Fruit fly (Drosophila melanogaster) whole organism, embryonic: ENCODE measurements around the gene form3.

Experiments
- Asciz ChIP-seq: fragments of 200-800 bp; sonication (Bioruptor generic); optimal IDR thresholded peaks from 2 replicates; lab custom pipeline; 2017; ENCODE audit warnings: missing biosample characterization, mild to moderate bottlenecking, missing genetic modification characterization, missing genetic modification reagents
- CG10979 ChIP-seq: fragments of 200-800 bp; sonication (Bioruptor generic); optimal IDR thresholded peaks from 2 replicates; lab custom pipeline; 2018; ENCODE audit warnings: missing biosample characterization, mild to moderate bottlenecking, missing genetic modification characterization, moderate library complexity
- CG1233 ChIP-seq: fragments of 200-800 bp; sonication (Bioruptor generic); optimal IDR thresholded peaks from 4 replicates; lab custom pipeline; 2018; ENCODE audit warnings: missing biosample characterization, mild to moderate bottlenecking, missing genetic modification characterization
- CG12391 ChIP-seq: fragments of 200-800 bp; sonication (Bioruptor generic); optimal IDR thresholded peaks from 3 replicates; lab custom pipeline; 2018; ENCODE audit warnings: missing biosample characterization, mild to moderate bottlenecking, missing genetic modification characterization, moderate library complexity
- CG13296 ChIP-seq: fragments of 200-800 bp; sonication (Bioruptor generic); optimal IDR thresholded peaks from 3 replicates; lab custom pipeline; 2018; ENCODE audit warnings: missing biosample characterization, mild to moderate bottlenecking, missing genetic modification characterization
- CG14710 ChIP-seq: fragments of 200-800 bp; sonication (Bioruptor generic); optimal IDR thresholded peaks from 3 replicates; lab custom pipeline; 2019; ENCODE audit warnings: missing biosample characterization, mild to moderate bottlenecking, missing genetic modification characterization, moderate library complexity
- CG1529 ChIP-seq: fragments of 200-800 bp; sonication (Bioruptor generic); optimal IDR thresholded peaks from 3 replicates; lab custom pipeline; 2018; ENCODE audit warnings: missing biosample characterization, missing genetic modification characterization
- CG15601 ChIP-seq: fragments of 200-800 bp; sonication (Bioruptor generic); optimal IDR thresholded peaks from 3 replicates; lab custom pipeline; 2019; ENCODE audit warnings: missing biosample characterization, mild to moderate bottlenecking, missing genetic modification characterization, moderate library complexity
- CG17328 ChIP-seq: fragments of 200-800 bp; sonication (Bioruptor generic); IDR thresholded peaks from 2 replicates; pipeline ENCODE4 v1.3.6; 2022; ENCODE audit warnings: missing biosample characterization, missing genetic modification characterization
- CG17361 ChIP-seq: fragments of 200-800 bp; sonication (Bioruptor generic); IDR thresholded peaks from 3 replicates; pipeline ENCODE4 v1.3.6; 2022; ENCODE audit warnings: missing biosample characterization, missing genetic modification characterization
- CG17802 ChIP-seq: fragments of 200-800 bp; sonication (Bioruptor generic); optimal IDR thresholded peaks from 2 replicates; lab custom pipeline; 2018; ENCODE audit warnings: missing biosample characterization, mild to moderate bottlenecking, missing genetic modification characterization, moderate library complexity
- CG31365 ChIP-seq: fragments of 200-800 bp; sonication (Bioruptor generic); optimal IDR thresholded peaks from 2 replicates; lab custom pipeline; 2018; ENCODE audit warnings: missing biosample characterization, mild to moderate bottlenecking, missing genetic modification characterization
- CG6683 ChIP-seq: fragments of 200-800 bp; sonication (Bioruptor generic); optimal IDR thresholded peaks from 2 replicates; lab custom pipeline; 2017; ENCODE audit warnings: missing biosample characterization, mild to moderate bottlenecking, missing genetic modification characterization, missing genetic modification reagents
- CG6689 ChIP-seq: fragments of 200-800 bp; sonication (Bioruptor generic); IDR thresholded peaks from 2 replicates; pipeline ENCODE4 v1.3.6; 2022; ENCODE audit warnings: missing biosample characterization, missing genetic modification characterization
- CG8281 ChIP-seq: fragments of 200-800 bp; sonication (Bioruptor generic); optimal IDR thresholded peaks from 2 replicates; lab custom pipeline; 2018; ENCODE audit warnings: missing biosample characterization, mild to moderate bottlenecking, missing genetic modification characterization, moderate library complexity
- CG8388 ChIP-seq: fragments of 200-800 bp; sonication (Bioruptor generic); optimal IDR thresholded peaks from 2 replicates; lab custom pipeline; 2019; ENCODE audit warnings: missing biosample characterization, mild to moderate bottlenecking, missing genetic modification characterization, moderate library complexity
- CG8478 ChIP-seq: fragments of >200 bp; optimal IDR thresholded peaks from 2 replicates; lab custom pipeline; 2018
- Dek ChIP-seq: fragments of 200-800 bp; sonication (Bioruptor generic); optimal IDR thresholded peaks from 3 replicates; lab custom pipeline; 2019; ENCODE audit warnings: missing biosample characterization, mild to moderate bottlenecking, missing genetic modification characterization, moderate library complexity
- Drgx ChIP-seq: fragments of 200-800 bp; sonication (Bioruptor generic); IDR thresholded peaks from 2 replicates; pipeline ENCODE4 v1.3.6; 2022; ENCODE audit warnings: missing biosample characterization, missing genetic modification characterization
- HLH3B ChIP-seq: fragments of 200-800 bp; sonication (Bioruptor generic); IDR thresholded peaks from 2 replicates; pipeline ENCODE4 v1.3.6; 2022; ENCODE audit warnings: missing biosample characterization, missing genetic modification characterization
- HmgD ChIP-seq: fragments of 200-800 bp; sonication (Bioruptor generic); optimal IDR thresholded peaks from 3 replicates; lab custom pipeline; 2016; ENCODE audit warnings: missing biosample characterization, missing genetic modification characterization
- MBD-R2 ChIP-seq: fragments of 200-800 bp; sonication (Bioruptor generic); IDR thresholded peaks from 2 replicates; pipeline ENCODE4 v1.3.6; 2022; ENCODE audit warnings: missing biosample characterization, missing genetic modification characterization
- NfI ChIP-seq: fragments of 200-800 bp; sonication (Bioruptor generic); optimal IDR thresholded peaks from 3 replicates; lab custom pipeline; 2018; ENCODE audit warnings: missing biosample characterization, mild to moderate bottlenecking, missing genetic modification characterization, moderate library complexity
- Oli ChIP-seq: fragments of 200-800 bp; sonication (Bioruptor generic); optimal IDR thresholded peaks from 2 replicates; lab custom pipeline; 2018; ENCODE audit warnings: missing biosample characterization, mild to moderate bottlenecking, missing genetic modification characterization, moderate library complexity
- Ptx1 ChIP-seq: fragments of 200-800 bp; sonication (Bioruptor generic); IDR thresholded peaks from 2 replicates; pipeline ENCODE4 v1.3.6; 2022; ENCODE audit warnings: missing biosample characterization, missing genetic modification characterization
- Sox102F ChIP-seq: fragments of 200-800 bp; sonication (Bioruptor generic); optimal IDR thresholded peaks from 2 replicates; lab custom pipeline; 2018; ENCODE audit warnings: missing biosample characterization, mild to moderate bottlenecking, missing genetic modification characterization, moderate library complexity
- Ssrp ChIP-seq: fragments of 200-800 bp; sonication (Bioruptor generic); optimal IDR thresholded peaks from 2 replicates; lab custom pipeline; 2018; ENCODE audit warnings: missing biosample characterization, mild to moderate bottlenecking, missing genetic modification characterization, moderate library complexity
- Taf1 ChIP-seq: fragments of 200-800 bp; sonication (Bioruptor generic); IDR thresholded peaks from 2 replicates; pipeline ENCODE4 v1.3.6; 2022; ENCODE audit warnings: missing biosample characterization, missing genetic modification characterization
- Vsx1 ChIP-seq: fragments of 200-800 bp; sonication (Bioruptor generic); optimal IDR thresholded peaks from 2 replicates; lab custom pipeline; 2017; ENCODE audit warnings: missing biosample characterization, mild to moderate bottlenecking, missing genetic modification characterization, missing genetic modification reagents
- al ChIP-seq: fragments of 200-800 bp; sonication (Bioruptor generic); IDR thresholded peaks from 2 replicates; pipeline ENCODE4 v1.3.6; 2022; ENCODE audit warnings: missing biosample characterization, missing genetic modification characterization
- amos ChIP-seq: fragments of 200-800 bp; sonication (Bioruptor generic); IDR thresholded peaks from 2 replicates; pipeline ENCODE4 v1.3.6; 2022; ENCODE audit warnings: missing biosample characterization, missing genetic modification characterization; ENCODE audit not compliant: partially characterized antibody
- bab2 ChIP-seq: fragments of 200-800 bp; sonication (Bioruptor generic); optimal IDR thresholded peaks from 2 replicates; lab custom pipeline; 2016; ENCODE audit warnings: missing biosample characterization, missing genetic modification characterization
- bsh ChIP-seq, 2 experiments: fragments of 200-800 bp; sonication (Bioruptor generic); optimal IDR thresholded peaks; 2 replicates each; lab custom pipeline; 2017 to 2018; ENCODE audit warnings: mild to moderate bottlenecking in 2 of 2, missing biosample characterization in 2 of 2, missing genetic modification characterization in 2 of 2, moderate library complexity in 1 of 2
- ci ChIP-seq: fragments of 200-800 bp; sonication (Bioruptor generic); IDR thresholded peaks from 3 replicates; pipeline ENCODE4 v1.3.6; 2022; ENCODE audit warnings: missing biosample characterization, missing genetic modification characterization
- ewg ChIP-seq: fragments of 200-800 bp; sonication (Bioruptor generic); optimal IDR thresholded peaks from 3 replicates; lab custom pipeline; 2017; ENCODE audit warnings: mild to moderate bottlenecking, missing biosample characterization, missing genetic modification reagents, missing genetic modification characterization
- fd96Cb ChIP-seq: fragments of 200-800 bp; sonication (Bioruptor generic); optimal IDR thresholded peaks from 2 replicates; lab custom pipeline; 2018; ENCODE audit warnings: missing biosample characterization, mild to moderate bottlenecking, missing genetic modification characterization, moderate library complexity
- gem ChIP-seq: fragments of 200-800 bp; sonication (Bioruptor generic); optimal IDR thresholded peaks from 2 replicates; lab custom pipeline; 2019; ENCODE audit warnings: missing biosample characterization, mild to moderate bottlenecking, missing genetic modification characterization, moderate library complexity
- h ChIP-seq: fragments of >200 bp; optimal IDR thresholded peaks from 2 replicates; lab custom pipeline; 2017
- nerfin-2 ChIP-seq: fragments of 200-800 bp; sonication (Bioruptor generic); IDR thresholded peaks from 2 replicates; pipeline ENCODE4 v1.3.6; 2022; ENCODE audit warnings: missing biosample characterization, missing genetic modification characterization; ENCODE audit not compliant: partially characterized antibody
- nom ChIP-seq: fragments of 200-800 bp; sonication (Bioruptor generic); optimal IDR thresholded peaks from 2 replicates; lab custom pipeline; 2017; ENCODE audit warnings: missing biosample characterization, missing genetic modification characterization, mild to moderate bottlenecking, moderate library complexity, missing genetic modification reagents
- phol ChIP-seq: fragments of 200-800 bp; sonication (Bioruptor generic); optimal IDR thresholded peaks from 3 replicates; lab custom pipeline; 2018; ENCODE audit warnings: missing biosample characterization, mild to moderate bottlenecking, missing genetic modification characterization, moderate library complexity
- pita ChIP-seq: fragments of 200-800 bp; sonication (Bioruptor generic); optimal IDR thresholded peaks from 2 replicates; lab custom pipeline; 2017; ENCODE audit warnings: missing biosample characterization, mild to moderate bottlenecking, missing genetic modification characterization
- prd ChIP-seq, 3 experiments: fragments of >200 bp in 2 of 3; fragments of 200-800 bp in 1 of 3; sonication (Bioruptor generic) in 1 of 3; optimal IDR thresholded peaks in 2 of 3; IDR thresholded peaks in 1 of 3; 2 replicates in 2 of 3; 3 replicates in 1 of 3; pipeline versions ENCODE4 v1.3.6 to Lab custom; 2017 to 2022; ENCODE audit warnings: missing biosample characterization in 1 of 3, missing genetic modification characterization in 1 of 3
- ro ChIP-seq: fragments of 200-800 bp; sonication (Bioruptor generic); IDR thresholded peaks from 2 replicates; pipeline ENCODE4 v1.3.6; 2022; ENCODE audit warnings: missing biosample characterization, missing genetic modification characterization
- scrt ChIP-seq: fragments of 200-800 bp; sonication (Bioruptor generic); optimal IDR thresholded peaks from 2 replicates; lab custom pipeline; 2018; ENCODE audit warnings: missing biosample characterization, mild to moderate bottlenecking, missing genetic modification characterization, moderate library complexity
- sens ChIP-seq: fragments of 200-800 bp; sonication (Bioruptor generic); peaks from one replicate; lab custom pipeline; 2016; ENCODE audit warnings: missing biosample characterization, missing genetic modification characterization
- slou ChIP-seq: fragments of 200-800 bp; sonication (Bioruptor generic); optimal IDR thresholded peaks from 3 replicates; lab custom pipeline; 2016; ENCODE audit warnings: missing biosample characterization, missing genetic modification characterization
- vnd ChIP-seq: fragments of 200-800 bp; sonication (Bioruptor generic); IDR thresholded peaks from 3 replicates; pipeline ENCODE4 v1.3.6; 2022; ENCODE audit warnings: missing biosample characterization, missing genetic modification characterization; ENCODE audit not compliant: partially characterized antibody
- vvl ChIP-seq: fragments of 200-800 bp; sonication (Bioruptor generic); IDR thresholded peaks from 2 replicates; pipeline ENCODE4 v1.3.6; 2022; ENCODE audit warnings: missing biosample characterization, missing genetic modification characterization
- z ChIP-seq: fragments of 200-800 bp; sonication (Bioruptor generic); IDR thresholded peaks from 3 replicates; pipeline ENCODE4 v1.3.6; 2022; ENCODE audit warnings: missing biosample characterization, missing genetic modification characterization
- zf30C ChIP-seq: fragments of 200-800 bp; sonication (Bioruptor generic); optimal IDR thresholded peaks from 3 replicates; lab custom pipeline; 2018; ENCODE audit warnings: missing biosample characterization, mild to moderate bottlenecking, missing genetic modification characterization

Gene form3

DNA sequence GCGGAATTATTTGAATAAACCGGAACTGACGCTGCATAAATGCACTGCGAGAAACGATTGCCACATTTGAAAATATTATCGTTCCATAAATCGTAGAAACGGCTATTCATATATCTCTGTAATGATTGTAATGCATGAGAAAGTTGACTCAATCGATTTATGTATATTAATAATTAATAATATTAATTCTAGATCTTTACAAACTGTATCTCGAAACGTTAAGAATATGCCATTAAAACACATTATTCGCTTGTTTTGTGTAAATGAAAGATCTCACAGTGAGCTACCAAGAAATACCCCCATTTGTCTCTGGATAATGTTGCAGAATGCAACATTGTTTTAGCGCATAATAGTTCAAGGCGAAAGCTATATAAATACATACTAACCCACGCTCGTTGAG, 55.2 kb downstream of the form3 start (continued):
- TF ChIP-seq Taf1 (GFP tag; lab: Robert Waterston, UW), result no peak
- peak; percentile 22 for TF ChIP-seq CG8388
- no peak for TF ChIP-seq CG8281 (tag; lab: Kevin White, UChicago)
- TF ChIP-seq Asciz, result no peak
- no peak for TF ChIP-seq pita (GFP tag; lab: Kevin White, UChicago)
- peak; percentile 5 for TF ChIP-seq gem
- TF ChIP-seq CG13296 (GFP tag; lab: Kevin White, UChicago), result no peak
- TF ChIP-seq nom, result peak; percentile 33
- peak; percentile 68; the same call in 1 of the 3 replicates for TF ChIP-seq ci
- no peak for TF ChIP-seq NfI
- TF ChIP-seq Sox102F, result peak; percentile 58
- TF ChIP-seq scrt (GFP tag; lab: Kevin White, UChicago), result no peak
- peak; percentile 53 for TF ChIP-seq zf30C (GFP tag; lab: Kevin White, UChicago)
- peak; percentile 34 for TF ChIP-seq Ssrp (tag; lab: Kevin White, UChicago)
- no peak for TF ChIP-seq slou (GFP tag; lab: Kevin White, UChicago)
- no peak for TF ChIP-seq MBD-R2
- TF ChIP-seq CG31365 (tag; lab: Kevin White, UChicago), result no peak
- TF ChIP-seq CG10979, result peak; percentile 7
- peak; percentile 23 for TF ChIP-seq Oli (tag; lab: Kevin White, UChicago)
- TF ChIP-seq ro, result no peak
- TF ChIP-seq HmgD, result no peak
- TF ChIP-seq z (GFP tag; lab: Robert Waterston, UW), result no peak
- TF ChIP-seq bab2, result no peak
- TF ChIP-seq CG12391, result peak; percentile 16
- TF ChIP-seq Drgx (GFP tag; lab: Robert Waterston, UW), result peak; percentile 65
- peak; percentile 33 for TF ChIP-seq phol (tag; lab: Kevin White, UChicago)

DNA sequence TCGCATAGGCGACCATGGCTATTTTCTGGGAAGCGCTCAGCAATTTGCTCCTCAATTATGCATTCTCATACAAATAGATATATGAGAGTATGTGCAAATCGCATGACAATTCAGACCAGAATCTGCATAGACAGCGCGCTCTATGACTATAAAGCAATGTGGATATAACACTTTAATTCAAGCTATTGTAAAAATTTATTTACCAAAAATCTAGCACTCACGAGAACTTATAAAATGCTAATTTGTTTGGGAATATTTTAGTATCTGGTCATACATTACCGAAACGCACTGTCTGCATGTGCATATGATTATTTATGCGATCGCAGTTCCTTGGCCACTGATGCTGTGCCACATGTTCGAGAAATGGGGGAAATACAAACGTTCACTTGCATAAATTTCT, 56.2 kb downstream of the form3 start:
- no peak for TF ChIP-seq ewg (GFP tag; lab: Kevin White, UChicago)
- no peak for TF ChIP-seq CG6683 (GFP tag; lab: Kevin White, UChicago)
- peak; percentile 35 to 41 for TF ChIP-seq bsh (GFP tag; optimal IDR thresholded peaks at IDR 0.05; lab: Kevin White, UChicago)
- TF ChIP-seq CG6689 (GFP tag; lab: Robert Waterston, UW), result 0 out of 2 replicates have a peak, but pooled peaks have one; percentile 40
- TF ChIP-seq Drgx (GFP tag; lab: Robert Waterston, UW), result peak; percentile 89
- no peak for TF ChIP-seq amos (GFP tag; lab: Robert Waterston, UW)
- peak; percentile 12 for TF ChIP-seq CG10979
- TF ChIP-seq CG17328 (GFP tag; lab: Robert Waterston, UW), result peak; percentile 18; the same call in 1 of the 2 replicates
- TF ChIP-seq h, result no peak
- TF ChIP-seq al (GFP tag; lab: Robert Waterston, UW), result no peak
- peak; percentile 3 for TF ChIP-seq fd96Cb (tag; lab: Kevin White, UChicago)
- peak; percentile 48; the same call in 1 of the 2 replicates for TF ChIP-seq vvl (GFP tag; lab: Robert Waterston, UW)
- no peak for TF ChIP-seq CG17361 (GFP tag; lab: Robert Waterston, UW)
- TF ChIP-seq HLH3B (GFP tag; lab: Robert Waterston, UW), result peak; percentile 28; the same call in 1 of the 2 replicates
- no peak for TF ChIP-seq CG15601 (tag; lab: Kevin White, UChicago)
- no peak for TF ChIP-seq CG1233 (GFP tag; lab: Kevin White, UChicago)
- no peak for TF ChIP-seq CG17802 (tag; lab: Kevin White, UChicago)
- TF ChIP-seq vnd (GFP tag; lab: Robert Waterston, UW), result no peak
- TF ChIP-seq CG8478 (lab: Kevin White, UChicago), result no peak
- no peak for TF ChIP-seq prd (optimal IDR thresholded peaks at IDR 0.05; lab: Kevin White, UChicago)
- peak; percentile 36; the same call in 1 of the 3 replicates for TF ChIP-seq prd (GFP tag; IDR thresholded peaks at IDR 0.05; lab: Robert Waterston, UW)
- no peak for TF ChIP-seq Dek
- no peak for TF ChIP-seq CG1529
- TF ChIP-seq nerfin-2 (GFP tag; lab: Robert Waterston, UW), result no peak
- TF ChIP-seq Sox102F, result peak; percentile 26
- TF ChIP-seq Ptx1 (GFP tag; lab: Robert Waterston, UW), result no peak
- no peak for TF ChIP-seq CG14710 (tag; lab: Kevin White, UChicago)
- TF ChIP-seq sens (GFP tag; lab: Kevin White, UChicago), result peak; percentile 67
- no peak for TF ChIP-seq Vsx1
